Worm (Caenorhabditis elegans) whole organism, L4/young adult: ENCODE data around the gene srh-257.

Source experiments
- W03F9.2 ChIP-seq: fragments of 150-350 bp; optimal IDR thresholded peaks from 2 replicates; lab custom pipeline; 2014; ENCODE audit warnings: missing biosample characterization, missing genetic modification characterization
- dao-5 ChIP-seq: sonication (generic microtip); optimal IDR thresholded peaks from 2 replicates; lab custom pipeline; 2016; ENCODE audit warnings: missing genotype, missing genetic modification characterization, moderate library complexity, missing compliant biosample characterization
- him-1 ChIP-seq: sonication (generic microtip); optimal IDR thresholded peaks from 2 replicates; lab custom pipeline; 2016; ENCODE audit warnings: missing genotype, missing genetic modification reagents, missing genetic modification characterization, missing compliant biosample characterization

- no peak for TF ChIP-seq dao-5
- no peak for TF ChIP-seq W03F9.2
- TF ChIP-seq him-1 (tag; lab: Kevin White, UChicago) = no peak
These were observed 41.4 kb downstream of the srh-257 start, which contains the start of gene T26H5.4 for ce11 chrV:15448408-15448807.
